Worm (Caenorhabditis elegans) whole organism, late embryonic: ENCODE data around the gene cwp-5.

Experiments
- F13H6.1 ChIP-seq: sonication (generic microtip); optimal IDR thresholded peaks from 2 replicates; lab custom pipeline; 2016; ENCODE audit warnings: missing genetic modification characterization, missing compliant biosample characterization
- ama-1 ChIP-seq: fragments of 150-350 bp; optimal IDR thresholded peaks from 2 replicates; lab custom pipeline; 2014
- ceh-14 ChIP-seq: sonication (generic microtip); optimal IDR thresholded peaks from 2 replicates; lab custom pipeline; 2016; ENCODE audit warnings: missing genotype, missing genetic modification characterization, missing compliant biosample characterization
- ceh-30 ChIP-seq: fragments of 150-350 bp; optimal IDR thresholded peaks from 2 replicates; lab custom pipeline; 2014; ENCODE audit warnings: missing biosample characterization, missing genetic modification characterization
- nfya-1 ChIP-seq: sonication (generic microtip); optimal IDR thresholded peaks from 2 replicates; lab custom pipeline; 2017; ENCODE audit warnings: missing genetic modification characterization, mild to moderate bottlenecking, missing compliant biosample characterization, antibody characterized with exemption, moderate library complexity
- pqm-1 ChIP-seq: sonication (generic microtip); optimal IDR thresholded peaks from 2 replicates; lab custom pipeline; 2016; ENCODE audit warnings: missing genetic modification characterization, missing compliant biosample characterization
- tbx-2 ChIP-seq: sonication (generic microtip); optimal IDR thresholded peaks from 2 replicates; lab custom pipeline; 2016; ENCODE audit warnings: missing genetic modification characterization, missing compliant biosample characterization
- ztf-16 ChIP-seq: sonication (generic microtip); optimal IDR thresholded peaks from 2 replicates; lab custom pipeline; 2017; ENCODE audit warnings: missing genetic modification characterization, missing compliant biosample characterization

DNA sequence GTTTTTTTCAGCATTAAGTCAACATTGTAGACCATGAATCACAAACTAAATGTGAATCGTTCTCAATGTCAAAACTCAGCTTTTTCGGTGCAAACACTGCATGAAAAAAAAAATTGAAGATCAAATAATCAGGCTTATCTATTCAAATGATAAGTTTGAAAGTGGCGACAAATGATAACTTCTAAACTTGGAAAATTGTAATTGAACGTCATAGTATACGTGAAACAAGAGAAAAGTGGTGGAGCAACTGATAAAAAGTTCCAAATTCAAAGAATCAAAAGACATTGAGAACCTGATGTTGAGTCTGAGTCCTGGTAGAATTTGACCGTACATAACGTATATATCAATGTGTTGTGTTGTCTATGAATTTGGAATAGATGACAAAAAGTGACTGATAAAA lies 26.6 kb downstream of the cwp-5 start:
- TF ChIP-seq ztf-16 (tag; lab: Kevin White, UChicago) (no peak), ama-1 (no peak), nfya-1 (tag; lab: Kevin White, UChicago) (no peak), ceh-14 (tag; lab: Kevin White, UChicago) (no peak), F13H6.1 (no peak), ceh-30 (no peak), pqm-1 (tag; lab: Kevin White, UChicago) (no peak), tbx-2 (tag; lab: Kevin White, UChicago) (no peak)
